Worm (Caenorhabditis elegans) whole organism, L1 larva: ENCODE data around the gene ceh-18.

Experiments
- F16B12.6 ChIP-seq: fragments of 150-350 bp; optimal IDR thresholded peaks from 2 replicates; lab custom pipeline; 2014; ENCODE audit warnings: missing biosample characterization, missing genetic modification characterization
- blmp-1 ChIP-seq: fragments of 150-350 bp; optimal IDR thresholded peaks from 2 replicates; lab custom pipeline; 2014; ENCODE audit warnings: missing biosample characterization, missing genetic modification characterization
- dpl-1 ChIP-seq, 3 experiments: fragments of 150-350 bp in 2 of 3; sonication (generic microtip) in 1 of 3; optimal IDR thresholded peaks; 2 replicates each; lab custom pipeline; 2014 to 2017; ENCODE audit warnings: missing biosample characterization in 3 of 3, missing genetic modification characterization in 3 of 3, missing genetic modification reagents in 3 of 3
- dsc-1 ChIP-seq: sonication (generic microtip); optimal IDR thresholded peaks from 2 replicates; lab custom pipeline; 2016; ENCODE audit warnings: mild to moderate bottlenecking, missing genetic modification characterization, missing compliant biosample characterization
- efl-1 ChIP-seq, 4 experiments: fragments of 150-350 bp; optimal IDR thresholded peaks in 3 of 4; peaks in 1 of 4; 1 replicate in 1 of 4; 2 replicates in 3 of 4; lab custom pipeline; 2014; ENCODE audit warnings: missing biosample characterization in 2 of 4, missing genetic modification characterization in 2 of 4, missing genetic modification reagents in 2 of 4
- egl-13 ChIP-seq: sonication (generic microtip); optimal IDR thresholded peaks from 2 replicates; lab custom pipeline; 2016; ENCODE audit warnings: missing genotype, missing genetic modification reagents, missing genetic modification characterization, missing compliant biosample characterization
- elt-2 ChIP-seq: sonication (generic microtip); optimal IDR thresholded peaks from 2 replicates; lab custom pipeline; 2016; ENCODE audit warnings: missing genetic modification characterization, mild to moderate bottlenecking, inconsistent platforms, missing compliant biosample characterization, missing genetic modification reagents
- fkh-10 ChIP-seq: sonication (generic microtip); optimal IDR thresholded peaks from 2 replicates; lab custom pipeline; 2017; ENCODE audit warnings: missing biosample characterization, missing genetic modification reagents, missing genetic modification characterization
- fkh-4 ChIP-seq: sonication (generic microtip); optimal IDR thresholded peaks from 2 replicates; lab custom pipeline; 2016; ENCODE audit warnings: missing compliant biosample characterization, missing genetic modification characterization, borderline replicate concordance
- fkh-8 ChIP-seq: sonication (generic microtip); optimal IDR thresholded peaks from 2 replicates; lab custom pipeline; 2016; ENCODE audit warnings: mild to moderate bottlenecking, missing genetic modification characterization, missing compliant biosample characterization
- hlh-4 ChIP-seq: sonication (generic microtip); optimal IDR thresholded peaks from 2 replicates; lab custom pipeline; 2016; ENCODE audit warnings: mild to moderate bottlenecking, missing genetic modification characterization, missing compliant biosample characterization
- jun-1 ChIP-seq: fragments of 150-350 bp; optimal IDR thresholded peaks from 2 replicates; lab custom pipeline; 2014; ENCODE audit warnings: missing biosample characterization, missing genetic modification reagents, missing genetic modification characterization
- lin-14 ChIP-seq: fragments of 200-800 bp; sonication (Bioruptor generic); optimal IDR thresholded peaks from 2 replicates; lab custom pipeline; 2018; ENCODE audit warnings: mild to moderate bottlenecking, missing genetic modification characterization, moderate library complexity, missing compliant biosample characterization
- lir-3 ChIP-seq: sonication (generic microtip); optimal IDR thresholded peaks from 2 replicates; lab custom pipeline; 2016; ENCODE audit warnings: mild to moderate bottlenecking, missing genetic modification characterization, moderate library complexity, missing compliant biosample characterization; ENCODE audit not compliant: poor library complexity
- lsy-2 ChIP-seq, 2 experiments: fragments of 150-350 bp; optimal IDR thresholded peaks; 2 replicates each; lab custom pipeline; 2014; ENCODE audit warnings: missing biosample characterization in 2 of 2, missing genetic modification characterization in 2 of 2
- mdl-1 ChIP-seq, 2 experiments: fragments of 150-350 bp; optimal IDR thresholded peaks; 2 replicates each; lab custom pipeline; 2014 to 2017; ENCODE audit warnings: missing biosample characterization in 2 of 2, missing genetic modification characterization in 2 of 2, inconsistent platforms in 1 of 2
- mep-1 ChIP-seq: fragments of 150-350 bp; optimal IDR thresholded peaks from 2 replicates; lab custom pipeline; 2014; ENCODE audit warnings: missing biosample characterization, missing genetic modification characterization
- nhr-12 ChIP-seq: sonication (generic microtip); optimal IDR thresholded peaks from 2 replicates; lab custom pipeline; 2017; ENCODE audit warnings: missing biosample characterization, missing genetic modification characterization
- nhr-19 ChIP-seq: fragments of 200-800 bp; sonication (Bioruptor generic); conservative IDR thresholded peaks from 2 replicates; pipeline ENCODE4 v1.3.6; 2022; ENCODE audit warnings: missing genetic modification characterization, missing compliant biosample characterization
- nhr-28 ChIP-seq: fragments of 150-350 bp; optimal IDR thresholded peaks from 2 replicates; lab custom pipeline; 2014; ENCODE audit warnings: missing biosample characterization, missing genetic modification characterization
- nhr-71 ChIP-seq: sonication (generic microtip); optimal IDR thresholded peaks from 2 replicates; lab custom pipeline; 2016; ENCODE audit warnings: mild to moderate bottlenecking, missing genetic modification characterization, moderate library complexity, missing compliant biosample characterization
- nhr-77 ChIP-seq: fragments of 150-350 bp; optimal IDR thresholded peaks from 2 replicates; lab custom pipeline; 2014; ENCODE audit warnings: missing biosample characterization, missing genetic modification characterization
- rnt-1 ChIP-seq: sonication (generic microtip); optimal IDR thresholded peaks from 2 replicates; lab custom pipeline; 2016; ENCODE audit warnings: mild to moderate bottlenecking, missing genetic modification characterization, moderate library complexity, missing compliant biosample characterization
- snu-23 ChIP-seq: sonication (generic microtip); optimal IDR thresholded peaks from 2 replicates; lab custom pipeline; 2016; ENCODE audit warnings: missing genetic modification characterization, missing compliant biosample characterization
- swsn-7 ChIP-seq: sonication (generic microtip); optimal IDR thresholded peaks from 2 replicates; lab custom pipeline; 2016; ENCODE audit warnings: missing genetic modification characterization, missing compliant biosample characterization
- unc-130 ChIP-seq: fragments of 150-350 bp; optimal IDR thresholded peaks from 2 replicates; lab custom pipeline; 2017; ENCODE audit warnings: missing biosample characterization, missing genetic modification characterization, inconsistent platforms
- unc-30 ChIP-seq: sonication (generic microtip); optimal IDR thresholded peaks from 2 replicates; lab custom pipeline; 2017; ENCODE audit warnings: missing biosample characterization, missing genetic modification characterization
- unc-98 ChIP-seq: fragments of 200-800 bp; sonication (Bioruptor generic); IDR thresholded peaks from 2 replicates; pipeline ENCODE4 v1.3.6; 2022; ENCODE audit warnings: missing genetic modification characterization, missing compliant biosample characterization
- xbp-1 ChIP-seq: sonication (generic microtip); optimal IDR thresholded peaks from 2 replicates; lab custom pipeline; 2016; ENCODE audit warnings: missing genetic modification characterization, missing compliant biosample characterization
- zag-1 ChIP-seq: fragments of 150-350 bp; optimal IDR thresholded peaks from 2 replicates; lab custom pipeline; 2014; ENCODE audit warnings: missing biosample characterization, missing genetic modification characterization
- ztf-4 ChIP-seq: fragments of 150-350 bp; optimal IDR thresholded peaks from 2 replicates; lab custom pipeline; 2014; ENCODE audit warnings: missing biosample characterization, missing genetic modification characterization

Gene ceh-18

ce11 chrX:3857697-3858096 is at the start of gene ceh-18:
ceh-18 (minus strand) TSS chrX:3857797.
- TF ChIP-seq efl-1 (optimal IDR thresholded peaks at IDR 0.05; lab: Kevin White, UChicago), result no peak
- peak in 1 of 2 experiments; percentile 38 for TF ChIP-seq efl-1 (GFP tag; optimal IDR thresholded peaks at IDR 0.05 in 1 of 2; lab: Kevin White, UChicago)
- TF ChIP-seq egl-13 (tag; lab: Kevin White, UChicago), result no peak
- TF ChIP-seq, all 84 proteins: peak for 1

- TF ChIP-seq nhr-77 (tag; lab: Kevin White, UChicago), result no peak
- no peak for TF ChIP-seq nhr-12
- TF ChIP-seq F16B12.6 (tag; lab: Kevin White, UChicago), result no peak
- peak; percentile 85 for TF ChIP-seq dsc-1 (tag; lab: Kevin White, UChicago)
- peak; percentile 31 for TF ChIP-seq fkh-4 (tag; lab: Kevin White, UChicago)
- TF ChIP-seq dpl-1 (GFP tag; optimal IDR thresholded peaks at IDR 0.05; lab: Kevin White, UChicago), result no peak
These were observed 47.0 kb upstream of the ceh-18 start, which contains the start of gene sup-12 for ce11 chrX:3904568-3904967. sup-12 (plus strand) TSS chrX:3904584.

- no peak for TF ChIP-seq mdl-1 (tag; optimal IDR thresholded peaks at IDR 0.05; lab: Kevin White, UChicago)
- peak; percentile 35 for TF ChIP-seq lin-14
- TF ChIP-seq fkh-10 (GFP tag; lab: Kevin White, UChicago), result peak; percentile 96
These were observed 43.8 kb upstream of the ceh-18 start for ce11 chrX:3901389-3901788.

- TF ChIP-seq unc-130 (tag; lab: Kevin White, UChicago) (peak; percentile 13), ztf-4 (tag; lab: Kevin White, UChicago) (no peak), snu-23 (GFP tag; lab: Kevin White, UChicago) (peak; percentile 34), rnt-1 (tag; lab: Kevin White, UChicago) (peak; percentile 82), lin-14 (peak; percentile 62), nhr-71 (tag; lab: Kevin White, UChicago) (peak; percentile 65), swsn-7 (peak; percentile 1), nhr-19 (GFP tag; lab: Robert Waterston, UW) (peak; percentile 53), lsy-2 (tag; optimal IDR thresholded peaks at IDR 0.05; lab: Kevin White, UChicago) (peak in 1 of 2 experiments; percentile 26), unc-98 (GFP tag; lab: Robert Waterston, UW) (no peak)
These were observed 43.1 kb upstream of the ceh-18 start for ce11 chrX:3900715-3901114.

ce11 chrX:3898255-3899177 is 40.9 kb upstream of the ceh-18 start:
- TF ChIP-seq rnt-1 (tag; lab: Kevin White, UChicago), result peak; percentile 4
- no peak for TF ChIP-seq lir-3 (tag; lab: Kevin White, UChicago)
- peak; percentile 23 for TF ChIP-seq fkh-8
- no peak for TF ChIP-seq efl-1 (optimal IDR thresholded peaks at IDR 0.05; lab: Kevin White, UChicago)
- TF ChIP-seq efl-1 (GFP tag; optimal IDR thresholded peaks at IDR 0.05 in 1 of 2; lab: Kevin White, UChicago), result peak in 1 of 2 experiments; percentile 77
- TF ChIP-seq lin-14, result peak; percentile 8
- peak; percentile 63 for TF ChIP-seq unc-30 (tag; lab: Kevin White, UChicago)

ce11 chrX:3895577-3895976 is 38.0 kb upstream of the ceh-18 start, which contains the start of gene F47F2.3:
F47F2.3 (minus strand) TSS chrX:3895677.
- TF ChIP-seq zag-1 (tag; lab: Kevin White, UChicago) (no peak), nhr-28 (tag; lab: Kevin White, UChicago) (no peak), elt-2 (tag; lab: Kevin White, UChicago) (no peak), mep-1 (tag; lab: Kevin White, UChicago) (no peak), xbp-1 (no peak), jun-1 (tag; lab: Kevin White, UChicago) (no peak), hlh-4 (tag; lab: Kevin White, UChicago) (no peak), blmp-1 (tag; lab: Kevin White, UChicago) (no peak)
- TF ChIP-seq, all 84 proteins: peak for 0
